Fruit fly (Drosophila melanogaster) whole organism, embryonic: Measurements from ENCODE around the gene CG18557.

ENCODE experiments used
- Adf1 ChIP-seq: fragments of 200-800 bp; sonication (Bioruptor generic); IDR thresholded peaks from 2 replicates; pipeline ENCODE4 v1.3.6; 2022; ENCODE audit warnings: missing biosample characterization, missing genetic modification characterization
- BtbVII ChIP-seq: fragments of 200-800 bp; sonication (Bioruptor generic); optimal IDR thresholded peaks from 3 replicates; lab custom pipeline; 2017; ENCODE audit warnings: missing biosample characterization, mild to moderate bottlenecking, missing genetic modification characterization
- CG10274 ChIP-seq: fragments of 200-800 bp; sonication (Bioruptor generic); optimal IDR thresholded peaks from 3 replicates; lab custom pipeline; 2017; ENCODE audit warnings: missing biosample characterization, mild to moderate bottlenecking, missing genetic modification characterization
- CG1233 ChIP-seq: fragments of 200-800 bp; sonication (Bioruptor generic); optimal IDR thresholded peaks from 4 replicates; lab custom pipeline; 2018; ENCODE audit warnings: missing biosample characterization, mild to moderate bottlenecking, missing genetic modification characterization
- CG12391 ChIP-seq: fragments of 200-800 bp; sonication (Bioruptor generic); optimal IDR thresholded peaks from 3 replicates; lab custom pipeline; 2018; ENCODE audit warnings: missing biosample characterization, mild to moderate bottlenecking, missing genetic modification characterization, moderate library complexity
- CG13624 ChIP-seq: fragments of 200-800 bp; sonication (Bioruptor generic); optimal IDR thresholded peaks from 2 replicates; lab custom pipeline; 2016; ENCODE audit warnings: missing biosample characterization, missing genetic modification characterization
- CG14441 ChIP-seq: fragments of 200-800 bp; sonication (Bioruptor generic); IDR thresholded peaks from 2 replicates; pipeline ENCODE4 v1.3.6; 2022; ENCODE audit warnings: missing biosample characterization, missing genetic modification characterization
- CG17361 ChIP-seq: fragments of 200-800 bp; sonication (Bioruptor generic); IDR thresholded peaks from 3 replicates; pipeline ENCODE4 v1.3.6; 2022; ENCODE audit warnings: missing biosample characterization, missing genetic modification characterization
- CG18262 ChIP-seq: fragments of 200-800 bp; optimal IDR thresholded peaks from 3 replicates; lab custom pipeline; 2019; ENCODE audit warnings: missing biosample characterization, mild to moderate bottlenecking, missing genetic modification characterization, moderate library complexity
- CG2129 ChIP-seq: fragments of 200-800 bp; sonication (Bioruptor generic); IDR thresholded peaks from 2 replicates; pipeline ENCODE4 v1.3.6; 2022; ENCODE audit warnings: missing biosample characterization, missing genetic modification characterization; ENCODE audit not compliant: partially characterized antibody
- CG3065 ChIP-seq: fragments of 200-800 bp; sonication (Bioruptor generic); optimal IDR thresholded peaks from 2 replicates; lab custom pipeline; 2016; ENCODE audit warnings: missing biosample characterization, missing genetic modification characterization
- CG31365 ChIP-seq: fragments of 200-800 bp; sonication (Bioruptor generic); optimal IDR thresholded peaks from 2 replicates; lab custom pipeline; 2018; ENCODE audit warnings: missing biosample characterization, mild to moderate bottlenecking, missing genetic modification characterization
- CG3163 ChIP-seq: fragments of 200-800 bp; sonication (Bioruptor generic); optimal IDR thresholded peaks from 3 replicates; lab custom pipeline; 2016; ENCODE audit warnings: missing biosample characterization, missing genetic modification characterization
- CG3281 ChIP-seq: fragments of 200-800 bp; sonication (Bioruptor generic); optimal IDR thresholded peaks from 3 replicates; lab custom pipeline; 2017; ENCODE audit warnings: missing biosample characterization, mild to moderate bottlenecking, missing genetic modification characterization
- CG4404 ChIP-seq: fragments of 200-800 bp; sonication (Bioruptor generic); IDR thresholded peaks from 2 replicates; pipeline ENCODE4 v1.3.6; 2022; ENCODE audit warnings: missing biosample characterization, missing genetic modification characterization
- CG4820 ChIP-seq: fragments of 200-800 bp; sonication (Bioruptor generic); optimal IDR thresholded peaks from 3 replicates; lab custom pipeline; 2016; ENCODE audit warnings: missing biosample characterization, missing genetic modification characterization
- CG5245 ChIP-seq: fragments of 200-800 bp; sonication (Bioruptor generic); optimal IDR thresholded peaks from 3 replicates; lab custom pipeline; 2016; ENCODE audit warnings: missing biosample characterization, missing genetic modification characterization
- CG6689 ChIP-seq: fragments of 200-800 bp; sonication (Bioruptor generic); IDR thresholded peaks from 2 replicates; pipeline ENCODE4 v1.3.6; 2022; ENCODE audit warnings: missing biosample characterization, missing genetic modification characterization
- CG6813 ChIP-seq: fragments of 200-800 bp; sonication (Bioruptor generic); optimal IDR thresholded peaks from 2 replicates; lab custom pipeline; 2017; ENCODE audit warnings: missing biosample characterization, missing genetic modification characterization, mild to moderate bottlenecking, moderate library complexity, missing genetic modification reagents
- CHES-1-like ChIP-seq: fragments of 200-800 bp; sonication (Bioruptor generic); optimal IDR thresholded peaks from 2 replicates; lab custom pipeline; 2016; ENCODE audit warnings: missing biosample characterization, missing genetic modification characterization
- CTCF ChIP-seq: fragments of 200-800 bp; sonication (Bioruptor generic); optimal IDR thresholded peaks from 2 replicates; lab custom pipeline; 2017; ENCODE audit warnings: missing biosample characterization, mild to moderate bottlenecking, missing genetic modification characterization, moderate library complexity
- Chrac-16 ChIP-seq: fragments of 200-800 bp; sonication (Bioruptor generic); optimal IDR thresholded peaks from 3 replicates; lab custom pipeline; 2016; ENCODE audit warnings: missing biosample characterization, missing genetic modification characterization
- Dip2 ChIP-seq: fragments of 200-800 bp; sonication (Bioruptor generic); IDR thresholded peaks from 2 replicates; pipeline ENCODE4 v1.3.6; 2022; ENCODE audit warnings: missing biosample characterization, missing genetic modification characterization
- Dref ChIP-seq: fragments of 200-800 bp; sonication (Bioruptor generic); IDR thresholded peaks from 2 replicates; pipeline ENCODE4 v1.3.6; 2022; ENCODE audit warnings: missing biosample characterization, missing genetic modification characterization
- ERR ChIP-seq: fragments of 200-800 bp; sonication (Bioruptor generic); optimal IDR thresholded peaks from 2 replicates; lab custom pipeline; 2016; ENCODE audit warnings: missing biosample characterization, missing genetic modification characterization
- Gug ChIP-seq: fragments of 200-800 bp; sonication (Bioruptor generic); IDR thresholded peaks from 4 replicates; pipeline ENCODE4 v1.3.6; 2022; ENCODE audit warnings: missing biosample characterization, missing genetic modification characterization
- Myb ChIP-seq: fragments of 200-800 bp; sonication (Bioruptor generic); optimal IDR thresholded peaks from 2 replicates; lab custom pipeline; 2016; ENCODE audit warnings: missing biosample characterization, missing genetic modification characterization
- NK7.1 ChIP-seq: fragments of 200-800 bp; sonication (Bioruptor generic); optimal IDR thresholded peaks from 3 replicates; lab custom pipeline; 2016; ENCODE audit warnings: missing biosample characterization, missing genetic modification characterization
- Nf-YA ChIP-seq: fragments of 200-800 bp; sonication (Bioruptor generic); IDR thresholded peaks from 2 replicates; pipeline ENCODE4 v1.3.6; 2022; ENCODE audit warnings: missing biosample characterization, missing genetic modification characterization
- NfI ChIP-seq: fragments of 200-800 bp; sonication (Bioruptor generic); optimal IDR thresholded peaks from 3 replicates; lab custom pipeline; 2018; ENCODE audit warnings: missing biosample characterization, mild to moderate bottlenecking, missing genetic modification characterization, moderate library complexity
- Pdp1 ChIP-seq, 2 experiments: fragments of 200-800 bp; sonication (Bioruptor generic); optimal IDR thresholded peaks; 3 replicates each; lab custom pipeline; 2016; ENCODE audit warnings: missing biosample characterization in 2 of 2, missing genetic modification characterization in 2 of 2, mild to moderate bottlenecking in 1 of 2, moderate library complexity in 1 of 2
- Sox102F ChIP-seq: fragments of 200-800 bp; sonication (Bioruptor generic); optimal IDR thresholded peaks from 2 replicates; lab custom pipeline; 2018; ENCODE audit warnings: missing biosample characterization, mild to moderate bottlenecking, missing genetic modification characterization, moderate library complexity
- Trl ChIP-seq, 3 experiments: fragments of >200 bp in 2 of 3; fragments of 200-800 bp in 1 of 3; sonication (Bioruptor generic) in 1 of 3; optimal IDR thresholded peaks; 2 replicates in 1 of 3; 3 replicates in 2 of 3; lab custom pipeline; 2016 to 2017; ENCODE audit warnings: missing biosample characterization in 1 of 3, missing genetic modification characterization in 1 of 3
- bcd ChIP-seq: fragments of 200-800 bp; sonication (Bioruptor generic); optimal IDR thresholded peaks from 2 replicates; lab custom pipeline; 2017; ENCODE audit warnings: missing biosample characterization, mild to moderate bottlenecking, missing genetic modification characterization
- cas ChIP-seq: fragments of 200-800 bp; sonication (Bioruptor generic); IDR thresholded peaks from 2 replicates; pipeline ENCODE4 v1.3.6; 2022; ENCODE audit warnings: missing biosample characterization, missing genetic modification characterization
- cato ChIP-seq: fragments of 200-800 bp; sonication (Bioruptor generic); optimal IDR thresholded peaks from 2 replicates; lab custom pipeline; 2016; ENCODE audit warnings: missing biosample characterization, missing genetic modification characterization, borderline replicate concordance
- gfzf ChIP-seq: fragments of 200-800 bp; sonication (Bioruptor generic); optimal IDR thresholded peaks from 2 replicates; lab custom pipeline; 2016; ENCODE audit warnings: missing biosample characterization, mild to moderate bottlenecking, missing genetic modification characterization, moderate library complexity
- ken ChIP-seq: fragments of 200-800 bp; sonication (Bioruptor generic); IDR thresholded peaks from 3 replicates; pipeline ENCODE4 v1.3.6; 2022; ENCODE audit warnings: missing biosample characterization, missing genetic modification characterization
- lmd ChIP-seq: fragments of 200-800 bp; sonication (Bioruptor generic); IDR thresholded peaks from 2 replicates; pipeline ENCODE4 v1.3.6; 2022; ENCODE audit warnings: missing biosample characterization, missing genetic modification characterization
- mirr ChIP-seq: fragments of 200-800 bp; sonication (Bioruptor generic); optimal IDR thresholded peaks from 3 replicates; lab custom pipeline; 2018; ENCODE audit warnings: missing biosample characterization, mild to moderate bottlenecking, missing genetic modification characterization
- otp ChIP-seq: fragments of 200-800 bp; sonication (Bioruptor generic); IDR thresholded peaks from 3 replicates; pipeline ENCODE4, ENCODE4 v1.3.6; 2022; ENCODE audit warnings: missing biosample characterization, missing genetic modification characterization
- scrt ChIP-seq: fragments of 200-800 bp; sonication (Bioruptor generic); optimal IDR thresholded peaks from 2 replicates; lab custom pipeline; 2018; ENCODE audit warnings: missing biosample characterization, mild to moderate bottlenecking, missing genetic modification characterization, moderate library complexity
- so ChIP-seq: fragments of 200-800 bp; sonication (Bioruptor generic); IDR thresholded peaks from 3 replicates; pipeline ENCODE4 v1.3.6; 2022; ENCODE audit warnings: missing biosample characterization, missing genetic modification characterization
- ssp ChIP-seq: fragments of 200-800 bp; sonication (Bioruptor generic); IDR thresholded peaks from 2 replicates; pipeline ENCODE4 v1.3.6; 2022; ENCODE audit warnings: missing biosample characterization, missing genetic modification characterization
- tx ChIP-seq: fragments of 200-800 bp; sonication (Bioruptor generic); optimal IDR thresholded peaks from 2 replicates; lab custom pipeline; 2016; ENCODE audit warnings: missing biosample characterization, missing genetic modification characterization

CG18557 gene

DNA sequence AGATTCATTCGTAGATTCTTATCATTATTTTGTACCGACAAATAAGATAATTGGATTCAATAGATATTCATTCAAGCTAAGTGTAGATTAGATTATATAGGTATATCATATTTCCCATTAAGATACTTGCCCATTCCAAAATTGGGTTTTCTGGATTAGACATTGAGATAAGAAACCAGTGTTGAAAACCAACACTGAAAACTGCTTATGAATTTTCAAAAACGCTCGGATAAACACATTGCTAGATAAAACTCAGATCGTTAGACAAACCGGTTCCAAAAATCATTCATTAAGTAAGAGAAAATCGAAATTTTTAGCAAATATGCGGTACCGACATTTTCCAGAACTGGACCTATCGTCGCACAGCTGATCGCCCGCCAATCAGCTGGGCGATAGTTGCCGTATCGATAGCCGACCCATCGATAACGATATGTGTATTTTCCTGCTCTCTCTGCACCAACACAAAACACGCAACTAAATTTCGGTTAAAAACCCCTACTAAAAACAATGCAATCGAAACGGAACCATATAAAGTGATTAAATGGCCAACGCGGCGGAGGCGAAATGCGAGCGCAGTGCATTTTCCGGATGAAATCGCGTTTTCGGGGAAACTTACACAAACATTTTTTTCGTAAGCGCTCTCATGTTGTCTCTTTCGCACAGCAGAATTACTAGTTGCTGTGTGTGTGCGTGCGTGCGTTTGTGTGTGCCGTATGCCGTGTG, 40.1 kb upstream of the CG18557 start, which contains the start of the genes NTPase and lilli (continued):
- TF ChIP-seq CG2129 (GFP tag; lab: Robert Waterston, UW): peak; percentile 85
- TF ChIP-seq CG14441: peak; percentile 63

DNA sequence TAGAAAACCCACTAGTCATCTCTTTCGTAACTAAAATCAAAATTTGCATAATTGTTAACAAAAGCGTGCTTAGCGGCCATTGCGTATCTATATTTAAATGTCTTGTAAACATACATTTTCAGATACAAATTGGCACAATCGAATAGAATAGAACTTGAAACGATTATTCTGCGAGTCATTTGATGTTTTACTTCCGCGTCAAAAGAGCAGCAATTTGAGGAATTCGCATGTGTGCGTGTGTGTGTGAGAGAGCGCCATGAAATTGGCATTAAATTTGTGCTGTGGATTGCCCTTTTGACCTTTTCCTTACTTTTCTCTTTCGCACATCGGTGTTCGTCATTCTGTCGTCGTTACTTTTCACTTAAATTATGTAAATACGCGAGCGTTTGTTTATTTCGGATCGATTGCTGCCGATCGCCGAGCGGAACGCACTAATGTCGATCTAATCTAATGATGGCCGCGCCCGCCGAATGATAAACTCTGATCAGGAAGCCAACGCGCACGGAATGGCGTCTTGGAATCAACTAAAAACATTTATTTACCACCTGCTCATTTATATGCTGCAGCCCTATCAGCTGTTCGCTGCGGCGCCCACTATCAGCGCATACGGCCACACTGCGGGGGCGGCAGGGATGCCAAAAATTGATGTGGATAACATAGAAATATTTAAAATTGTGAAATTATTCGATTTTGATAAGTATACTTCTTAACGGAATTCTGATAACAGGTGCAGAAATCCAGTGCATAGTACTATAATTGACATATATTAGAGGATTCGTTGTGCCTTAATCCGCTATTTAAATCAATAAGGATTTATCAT, 39.4 kb upstream of the CG18557 start:
- TF ChIP-seq CG3281 (GFP tag; lab: Kevin White, UChicago) (peak; percentile 55), cas (GFP tag; lab: Robert Waterston, UW) (0 out of 2 replicates have a peak, but pooled peaks have one; percentile 15), CG31365 (tag; lab: Kevin White, UChicago) (peak; percentile 44), lmd (GFP tag; lab: Robert Waterston, UW) (peak; percentile 36; the same call in 1 of the 2 replicates), CG10274 (GFP tag; lab: Kevin White, UChicago) (no peak), ken (GFP tag; lab: Robert Waterston, UW) (peak; percentile 65; the same call in 2 of the 3 replicates), CG4404 (no peak), CG18262 (tag; lab: Kevin White, UChicago) (no peak), Nf-YA (GFP tag; lab: Robert Waterston, UW) (0 out of 2 replicates have a peak, but pooled peaks have one; percentile 21), NK7.1 (GFP tag; lab: Kevin White, UChicago) (no peak), Chrac-16 (no peak), CG6813 (GFP tag; lab: Kevin White, UChicago) (peak; percentile 73), CG3163 (GFP tag; lab: Kevin White, UChicago) (peak; percentile 8), mirr (GFP tag; lab: Kevin White, UChicago) (peak; percentile 60), CG17361 (GFP tag; lab: Robert Waterston, UW) (peak; percentile 72; the same call in 1 of the 3 replicates), Myb (GFP tag; lab: Kevin White, UChicago) (peak; percentile 50), CG13624 (GFP tag; lab: Kevin White, UChicago) (peak; percentile 85), ssp (GFP tag; lab: Robert Waterston, UW) (peak; percentile 13; the same call in 1 of the 2 replicates), CG6689 (GFP tag; lab: Robert Waterston, UW) (no peak), CG5245 (no peak), CG12391 (tag; lab: Kevin White, UChicago) (no peak), so (no peak), Sox102F (GFP tag; lab: Kevin White, UChicago) (peak; percentile 16), CG2129 (GFP tag; lab: Robert Waterston, UW) (no peak), ERR (GFP tag; lab: Kevin White, UChicago) (no peak), Dref (GFP tag; lab: Robert Waterston, UW) (peak; percentile 56), CG1233 (GFP tag; lab: Kevin White, UChicago) (no peak), CG4820 (no peak), CG3065 (no peak), NfI (GFP tag; lab: Kevin White, UChicago) (peak; percentile 62), BtbVII (no peak), Dip2 (GFP tag; lab: Robert Waterston, UW) (no peak), cato (GFP tag; lab: Kevin White, UChicago) (no peak), scrt (peak; percentile 60), otp (peak; percentile 61; the same call in 1 of the 3 replicates), CTCF (GFP tag; lab: Kevin White, UChicago) (peak; percentile 67), Gug (GFP tag; lab: Robert Waterston, UW) (peak; percentile 54; the same call in 2 of the 4 replicates), gfzf (peak; percentile 66), Adf1 (GFP tag; lab: Robert Waterston, UW) (peak; percentile 70), bcd (GFP tag; lab: Kevin White, UChicago) (no peak), tx (GFP tag; lab: Kevin White, UChicago) (peak; percentile 0), Pdp1 (GFP tag; optimal IDR thresholded peaks at IDR 0.05; lab: Kevin White, UChicago) (peak in 1 of 2 experiments; percentile 14), Trl (optimal IDR thresholded peaks at IDR 0.05; lab: Kevin White, UChicago) (peak in 1 of 2 experiments; percentile 50), Trl (GFP tag; optimal IDR thresholded peaks at IDR 0.05; lab: Kevin White, UChicago) (peak; percentile 11), CHES-1-like (GFP tag; lab: Kevin White, UChicago) (peak; percentile 78)
